Fruit fly (Drosophila melanogaster) whole organism, wandering third instar larva: Measurements from ENCODE around the gene CG17191.

Source experiments
- Abd-B ChIP-seq: fragments of >200 bp; optimal IDR thresholded peaks from 2 replicates; lab custom pipeline; 2017; ENCODE audit warnings: missing biosample characterization, missing genetic modification characterization
- CG32264 ChIP-seq: fragments of 200-800 bp; sonication (Bioruptor generic); optimal IDR thresholded peaks from 2 replicates; lab custom pipeline; 2016; ENCODE audit warnings: missing biosample characterization, missing genetic modification characterization
- CG9705 ChIP-seq: fragments of 200-800 bp; sonication (Bioruptor generic); optimal IDR thresholded peaks from 2 replicates; lab custom pipeline; 2018; ENCODE audit warnings: missing biosample characterization, mild to moderate bottlenecking, missing genetic modification characterization
- CrebA ChIP-seq: fragments of 200-800 bp; sonication (Bioruptor generic); optimal IDR thresholded peaks from 2 replicates; lab custom pipeline; 2016; ENCODE audit warnings: missing biosample characterization, mild to moderate bottlenecking, missing genetic modification characterization, borderline replicate concordance
- Dfd ChIP-seq: fragments of >200 bp; optimal IDR thresholded peaks from 2 replicates; lab custom pipeline; 2017; ENCODE audit warnings: missing biosample characterization, missing genetic modification characterization
- Dif ChIP-seq: fragments of 200-275, 200-300 bp; sonication (Bioruptor generic); optimal IDR thresholded peaks from 2 replicates; lab custom pipeline; 2018; ENCODE audit warnings: missing biosample characterization, missing genetic modification characterization; ENCODE audit not compliant: partially characterized antibody
- GATAd ChIP-seq: sonication (Bioruptor generic); optimal IDR thresholded peaks from 2 replicates; lab custom pipeline; 2016; ENCODE audit warnings: missing biosample characterization, missing genetic modification characterization
- HLH106 ChIP-seq: fragments of 200-800 bp; optimal IDR thresholded peaks from 3 replicates; lab custom pipeline; 2019; ENCODE audit warnings: missing biosample characterization, mild to moderate bottlenecking, missing genetic modification characterization, moderate library complexity
- Hnf4 ChIP-seq: fragments of 200-800 bp; sonication (Bioruptor generic); optimal IDR thresholded peaks from 2 replicates; lab custom pipeline; 2016; ENCODE audit warnings: missing biosample characterization, mild to moderate bottlenecking, missing genetic modification characterization
- Hr78 ChIP-seq: fragments of >200 bp; optimal IDR thresholded peaks from 2 replicates; lab custom pipeline; 2017; ENCODE audit warnings: missing biosample characterization, missing genetic modification characterization
- Hr83 ChIP-seq: fragments of 200-300 bp; sonication (Bioruptor generic); optimal IDR thresholded peaks from 2 replicates; lab custom pipeline; 2016; ENCODE audit warnings: missing biosample characterization, mild to moderate bottlenecking, missing genetic modification characterization, moderate library complexity; ENCODE audit not compliant: poor library complexity, severe bottlenecking
- Jra ChIP-seq: sonication (Bioruptor generic); optimal IDR thresholded peaks from 2 replicates; lab custom pipeline; 2016; ENCODE audit warnings: missing biosample characterization, missing genetic modification characterization
- Mio ChIP-seq: sonication (Bioruptor generic); optimal IDR thresholded peaks from 2 replicates; lab custom pipeline; 2016; ENCODE audit warnings: missing biosample characterization, missing genetic modification characterization
- Myc ChIP-seq: fragments of >200 bp; optimal IDR thresholded peaks from 2 replicates; lab custom pipeline; 2017
- N ChIP-seq: fragments of >200 bp; optimal IDR thresholded peaks from 2 replicates; lab custom pipeline; 2018; ENCODE audit warnings: missing biosample characterization, missing external identifiers, missing genetic modification characterization
- OdsH ChIP-seq: fragments of 200-800 bp; sonication (Bioruptor generic); optimal IDR thresholded peaks from 2 replicates; lab custom pipeline; 2016; ENCODE audit warnings: missing biosample characterization, mild to moderate bottlenecking, missing genetic modification characterization
- Rel ChIP-seq, 2 experiments: fragments of 200-800 bp; sonication (Bioruptor generic) in 1 of 2; optimal IDR thresholded peaks; 2 replicates in 1 of 2; 3 replicates in 1 of 2; lab custom pipeline; 2016 to 2019; ENCODE audit warnings: mild to moderate bottlenecking in 2 of 2, missing biosample characterization in 2 of 2, missing genetic modification characterization in 2 of 2, moderate library complexity in 1 of 2
- Sp1 ChIP-seq: fragments of 200-800 bp; sonication (Bioruptor generic); optimal IDR thresholded peaks from 3 replicates; lab custom pipeline; 2019; ENCODE audit warnings: missing biosample characterization, mild to moderate bottlenecking, missing genetic modification characterization, moderate library complexity
- Vsx2 ChIP-seq: fragments of 200-300, 225-300 bp; sonication (Bioruptor generic); optimal IDR thresholded peaks from 2 replicates; lab custom pipeline; 2018; ENCODE audit warnings: missing biosample characterization, missing genetic modification characterization; ENCODE audit not compliant: partially characterized antibody
- br ChIP-seq: fragments of 200-800 bp; sonication (Bioruptor generic); optimal IDR thresholded peaks from 2 replicates; lab custom pipeline; 2016; ENCODE audit warnings: missing biosample characterization, missing genetic modification characterization
- brk ChIP-seq: fragments of 200-800 bp; sonication (Bioruptor generic); optimal IDR thresholded peaks from 2 replicates; lab custom pipeline; 2016; ENCODE audit warnings: missing biosample characterization, mild to moderate bottlenecking, missing genetic modification characterization
- dl ChIP-seq, 2 experiments: fragments of 175-275, 200-275 bp in 1 of 2; fragments of 200-275 bp in 1 of 2; sonication (Bioruptor generic); optimal IDR thresholded peaks; lab custom pipeline; 2018; ENCODE audit warnings: mild to moderate bottlenecking in 2 of 2, missing biosample characterization in 2 of 2, missing genetic modification characterization in 2 of 2, moderate library complexity in 2 of 2; ENCODE audit not compliant: partially characterized antibody in 2 of 2, insufficient read depth in 1 of 2
- dmrt93B ChIP-seq: fragments of 200-800 bp; sonication (Bioruptor generic); optimal IDR thresholded peaks from 2 replicates; lab custom pipeline; 2018; ENCODE audit warnings: missing biosample characterization, mild to moderate bottlenecking, missing genetic modification characterization
- dsf ChIP-seq: sonication (Bioruptor generic); optimal IDR thresholded peaks from 2 replicates; lab custom pipeline; 2016; ENCODE audit warnings: missing biosample characterization, missing genetic modification characterization, borderline replicate concordance
- ey ChIP-seq: fragments of 200-800 bp; sonication (Bioruptor generic); optimal IDR thresholded peaks from 2 replicates; lab custom pipeline; 2016; ENCODE audit warnings: missing biosample characterization, missing genetic modification characterization
- foxo ChIP-seq, 2 experiments: fragments of 200-800 bp; sonication (Bioruptor generic); optimal IDR thresholded peaks; 2 replicates in 1 of 2; 3 replicates in 1 of 2; lab custom pipeline; 2016 to 2017; ENCODE audit warnings: missing biosample characterization in 2 of 2, missing genetic modification characterization in 2 of 2
- fru ChIP-seq: fragments of 200-800 bp; sonication (Bioruptor generic); optimal IDR thresholded peaks from 3 replicates; lab custom pipeline; 2016; ENCODE audit warnings: missing biosample characterization, mild to moderate bottlenecking, missing genetic modification characterization
- h ChIP-seq: fragments of 200-800 bp; sonication (Bioruptor generic); optimal IDR thresholded peaks from 3 replicates; lab custom pipeline; 2016; ENCODE audit warnings: missing biosample characterization, mild to moderate bottlenecking, missing genetic modification characterization
- jim ChIP-seq: fragments of 175-275, 200-325 bp; sonication (Bioruptor generic); optimal IDR thresholded peaks from 2 replicates; lab custom pipeline; 2016; ENCODE audit warnings: missing biosample characterization, mild to moderate bottlenecking, missing genetic modification characterization
- lola ChIP-seq: fragments of >200 bp; optimal IDR thresholded peaks from 2 replicates; lab custom pipeline; 2017; ENCODE audit warnings: missing biosample characterization, missing genetic modification characterization
- pan ChIP-seq: fragments of >200 bp; optimal IDR thresholded peaks from 2 replicates; lab custom pipeline; 2017
- psq ChIP-seq: fragments of 200-800 bp; sonication (Bioruptor generic); optimal IDR thresholded peaks from 3 replicates; lab custom pipeline; 2017; ENCODE audit warnings: missing biosample characterization, mild to moderate bottlenecking, missing genetic modification characterization, moderate library complexity
- rgr ChIP-seq: fragments of 200-800 bp; sonication (Bioruptor generic); optimal IDR thresholded peaks from 3 replicates; lab custom pipeline; 2016; ENCODE audit warnings: missing biosample characterization, mild to moderate bottlenecking, missing genetic modification characterization
- sage ChIP-seq: fragments of 200-800 bp; sonication (Bioruptor generic); optimal IDR thresholded peaks from 2 replicates; lab custom pipeline; 2016; ENCODE audit warnings: missing biosample characterization, mild to moderate bottlenecking, missing genetic modification characterization
- sv ChIP-seq: fragments of 200-800 bp; sonication (Bioruptor generic); optimal IDR thresholded peaks from 3 replicates; lab custom pipeline; 2016; ENCODE audit warnings: missing biosample characterization, missing genetic modification characterization
- tai ChIP-seq: sonication (Bioruptor generic); optimal IDR thresholded peaks from 2 replicates; lab custom pipeline; 2016; ENCODE audit warnings: missing biosample characterization, missing genetic modification characterization
- usp ChIP-seq: fragments of >200 bp; optimal IDR thresholded peaks from 2 replicates; lab custom pipeline; 2017; ENCODE audit warnings: missing biosample characterization, missing genetic modification characterization
- woc ChIP-seq: sonication (Bioruptor generic); optimal IDR thresholded peaks from 2 replicates; lab custom pipeline; 2016; ENCODE audit warnings: missing biosample characterization, mild to moderate bottlenecking, missing genetic modification characterization

The CG17191 gene

DNA sequence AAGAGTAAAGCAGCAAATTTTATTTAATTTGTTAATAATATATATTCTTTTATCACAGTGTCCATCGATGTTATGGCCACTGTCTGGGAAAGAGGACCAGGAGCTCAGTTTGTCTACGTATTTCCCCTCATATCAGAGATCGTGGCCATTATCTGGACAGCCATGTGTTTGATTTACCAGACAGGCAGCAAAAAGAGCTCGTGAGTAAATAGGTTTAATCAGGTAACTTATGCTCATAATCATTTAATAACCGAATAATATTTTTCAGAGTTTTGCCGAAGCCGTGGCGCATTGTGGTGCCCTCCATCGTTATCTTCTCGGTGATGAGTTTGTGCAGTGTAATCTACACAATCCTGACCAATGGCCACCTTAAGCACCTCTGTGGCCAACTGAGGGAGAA, 35.1 kb downstream of the CG17191 start:
- TF ChIP-seq dsf (GFP tag; lab: Kevin White, UChicago) = no peak
- no peak for TF ChIP-seq Myc (lab: Kevin White, UChicago)
- TF ChIP-seq Dfd (GFP tag; lab: Kevin White, UChicago) = no peak
- no peak for TF ChIP-seq Hr83 (GFP tag; lab: Kevin White, UChicago)
- TF ChIP-seq fru (GFP tag; lab: Kevin White, UChicago) = no peak
- TF ChIP-seq Abd-B (GFP tag; lab: Kevin White, UChicago) = no peak
- no peak for TF ChIP-seq CG32264 (GFP tag; lab: Kevin White, UChicago)
- no peak for TF ChIP-seq usp (GFP tag; lab: Kevin White, UChicago)
- TF ChIP-seq woc (GFP tag; lab: Kevin White, UChicago) = no peak
- no peak for TF ChIP-seq br (GFP tag; lab: Kevin White, UChicago)
- TF ChIP-seq pan (lab: Kevin White, UChicago) = no peak
- no peak for TF ChIP-seq psq (GFP tag; lab: Kevin White, UChicago)
- TF ChIP-seq dl (GFP tag; optimal IDR thresholded peaks at IDR 0.05; lab: Kevin White, UChicago; ENCODE audit: insufficient read depth in 1 of 2, partially characterized antibody in 2 of 2) = no peak
- no peak for TF ChIP-seq GATAd (GFP tag; lab: Kevin White, UChicago)
- TF ChIP-seq Sp1 (GFP tag; lab: Kevin White, UChicago) = no peak
- TF ChIP-seq rgr = no peak
- TF ChIP-seq Mio (GFP tag; lab: Kevin White, UChicago) = no peak
- no peak for TF ChIP-seq foxo (GFP tag; optimal IDR thresholded peaks at IDR 0.05; lab: Kevin White, UChicago)

DNA sequence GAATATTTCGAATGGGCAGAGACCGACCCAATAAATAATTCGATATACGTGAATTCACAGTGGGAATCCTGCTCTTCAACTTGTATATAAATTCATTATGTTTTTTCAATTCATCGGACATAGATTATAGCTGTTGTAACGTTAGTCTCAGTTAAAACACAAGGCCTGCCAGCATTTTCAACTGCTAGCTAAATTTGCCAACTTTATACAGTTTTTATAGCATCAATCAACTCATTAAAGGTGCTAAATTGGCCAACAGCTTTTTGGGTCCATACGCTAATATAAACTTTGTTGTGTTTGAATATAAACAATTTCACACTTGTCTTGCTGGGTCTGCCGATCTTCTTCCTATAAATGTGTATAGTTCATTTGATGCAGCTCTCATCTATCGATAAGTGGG, 37.4 kb downstream of the CG17191 start:
- TF ChIP-seq CG9705 (GFP tag; lab: Kevin White, UChicago) (no peak), CG32264 (GFP tag; lab: Kevin White, UChicago) (no peak), usp (GFP tag; lab: Kevin White, UChicago) (no peak), CrebA (GFP tag; lab: Kevin White, UChicago) (no peak), Jra (GFP tag; lab: Kevin White, UChicago) (no peak), HLH106 (no peak), jim (GFP tag; lab: Kevin White, UChicago) (no peak), tai (GFP tag; lab: Kevin White, UChicago) (no peak), GATAd (GFP tag; lab: Kevin White, UChicago) (no peak), Hnf4 (GFP tag; lab: Kevin White, UChicago) (no peak), lola (GFP tag; lab: Kevin White, UChicago) (no peak)

DNA sequence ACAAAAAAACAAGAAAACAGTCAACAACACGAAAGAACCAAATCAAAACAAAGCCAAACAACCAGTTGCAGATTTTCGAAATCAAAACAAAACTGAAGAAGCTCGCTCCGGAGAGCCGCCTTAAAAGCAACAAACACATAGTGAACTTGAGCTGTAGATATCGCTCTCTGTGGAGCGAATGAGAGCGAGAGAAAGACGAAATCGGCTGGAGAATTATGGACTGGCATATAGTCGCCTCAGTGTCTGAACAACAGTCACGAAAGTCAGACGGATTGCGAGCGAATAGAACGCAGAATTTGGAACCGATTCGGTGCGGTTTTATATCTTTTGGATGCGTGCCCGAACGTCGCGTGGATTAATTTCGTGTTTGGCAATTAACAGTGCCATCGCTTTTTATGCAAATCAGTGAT, 39.3 kb downstream of the CG17191 start:
- TF ChIP-seq Rel (GFP tag; optimal IDR thresholded peaks at IDR 0.05; lab: Kevin White, UChicago) = no peak
- no peak for TF ChIP-seq Rel (tag; optimal IDR thresholded peaks at IDR 0.05; lab: Kevin White, UChicago)
- TF ChIP-seq sage (GFP tag; lab: Kevin White, UChicago) = no peak
- TF ChIP-seq foxo (GFP tag; optimal IDR thresholded peaks at IDR 0.05; lab: Kevin White, UChicago) = peak in 1 of 2 experiments; percentile 14
- peak; percentile 37 for TF ChIP-seq Hr83 (GFP tag; lab: Kevin White, UChicago)
- peak; percentile 21 for TF ChIP-seq jim (GFP tag; lab: Kevin White, UChicago)
- TF ChIP-seq pan (lab: Kevin White, UChicago) = no peak
- TF ChIP-seq Dfd (GFP tag; lab: Kevin White, UChicago) = no peak
- no peak for TF ChIP-seq tai (GFP tag; lab: Kevin White, UChicago)
- TF ChIP-seq CG9705 (GFP tag; lab: Kevin White, UChicago) = no peak
- TF ChIP-seq Dif (GFP tag; lab: Kevin White, UChicago) = peak; percentile 96
- TF ChIP-seq Vsx2 = peak; percentile 77
- TF ChIP-seq Mio (GFP tag; lab: Kevin White, UChicago) = no peak
- TF ChIP-seq psq (GFP tag; lab: Kevin White, UChicago) = peak; percentile 87
- TF ChIP-seq OdsH (GFP tag; lab: Kevin White, UChicago) = no peak
- no peak for TF ChIP-seq GATAd (GFP tag; lab: Kevin White, UChicago)
- TF ChIP-seq Hnf4 (GFP tag; lab: Kevin White, UChicago) = no peak
- TF ChIP-seq Jra (GFP tag; lab: Kevin White, UChicago) = no peak
- no peak for TF ChIP-seq dsf (GFP tag; lab: Kevin White, UChicago)
- TF ChIP-seq Myc (lab: Kevin White, UChicago) = no peak
- no peak for TF ChIP-seq sv
- TF ChIP-seq usp (GFP tag; lab: Kevin White, UChicago) = no peak
- no peak for TF ChIP-seq HLH106
- peak; percentile 88 to 93 for TF ChIP-seq dl (GFP tag; optimal IDR thresholded peaks at IDR 0.05; lab: Kevin White, UChicago; ENCODE audit: insufficient read depth in 1 of 2, partially characterized antibody in 2 of 2)
- no peak for TF ChIP-seq CrebA (GFP tag; lab: Kevin White, UChicago)
- TF ChIP-seq Hr78 (GFP tag; lab: Kevin White, UChicago) = no peak
- TF ChIP-seq h (GFP tag; lab: Kevin White, UChicago) = peak; percentile 67
- TF ChIP-seq br (GFP tag; lab: Kevin White, UChicago) = no peak
- TF ChIP-seq Abd-B (GFP tag; lab: Kevin White, UChicago) = no peak
- TF ChIP-seq lola (GFP tag; lab: Kevin White, UChicago) = no peak
- TF ChIP-seq Sp1 (GFP tag; lab: Kevin White, UChicago) = no peak
- no peak for TF ChIP-seq fru (GFP tag; lab: Kevin White, UChicago)
- no peak for TF ChIP-seq woc (GFP tag; lab: Kevin White, UChicago)
- no peak for TF ChIP-seq CG32264 (GFP tag; lab: Kevin White, UChicago)
- no peak for TF ChIP-seq dmrt93B
- no peak for TF ChIP-seq rgr
- TF ChIP-seq ey (GFP tag; lab: Kevin White, UChicago) = no peak
- TF ChIP-seq brk (GFP tag; lab: Kevin White, UChicago) = no peak
- no peak for TF ChIP-seq N (GFP tag; lab: Kevin White, UChicago)
